Worm (Caenorhabditis elegans) whole organism, L4 larva: ENCODE measurements around the gene F25G6.9.

Experiments
- D1046.2 ChIP-seq: fragments of 200-800 bp; sonication (Bioruptor generic); IDR thresholded peaks from 2 replicates; pipeline ENCODE4 v1.3.6; 2022; ENCODE audit warnings: missing genetic modification characterization, missing compliant biosample characterization
- Y105C5A.15 ChIP-seq: fragments of 200-800 bp; sonication (Bioruptor generic); IDR thresholded peaks from 2 replicates; pipeline ENCODE4 v1.3.6; 2022; ENCODE audit warnings: missing genetic modification characterization, missing compliant biosample characterization
- Y48G9A.11 ChIP-seq: fragments of 200-800 bp; sonication (Bioruptor generic); IDR thresholded peaks from 2 replicates; pipeline ENCODE4 v1.3.6; 2022; ENCODE audit warnings: missing genetic modification reagents, missing genetic modification characterization, missing compliant biosample characterization
- Y5F2A.4 ChIP-seq: fragments of 200-800 bp; sonication (Bioruptor generic); optimal IDR thresholded peaks from 2 replicates; lab custom pipeline; 2018; ENCODE audit warnings: mild to moderate bottlenecking, missing genetic modification characterization, missing compliant biosample characterization
- ZK337.2 ChIP-seq: fragments of 200-800 bp; sonication (Bioruptor generic); IDR thresholded peaks from 2 replicates; pipeline ENCODE4 v1.3.6; 2022; ENCODE audit warnings: missing genetic modification reagents, missing genetic modification characterization, missing compliant biosample characterization
- aha-1 ChIP-seq: fragments of 150-350 bp; peaks from one replicate; lab custom pipeline; 2014; ENCODE audit warnings: missing biosample characterization, missing genetic modification characterization
- ama-1 ChIP-seq: fragments of 150-350 bp; optimal IDR thresholded peaks from 2 replicates; lab custom pipeline; 2014; ENCODE audit warnings: inconsistent platforms, mixed read lengths
- ceh-62 ChIP-seq: sonication (generic microtip); optimal IDR thresholded peaks from 2 replicates; lab custom pipeline; 2017; ENCODE audit warnings: missing biosample characterization, missing genetic modification characterization
- ctbp-1 ChIP-seq: fragments of 200-800 bp; sonication (Bioruptor generic); IDR thresholded peaks from 2 replicates; pipeline ENCODE4 v1.3.6; 2022; ENCODE audit warnings: missing genetic modification reagents, missing genetic modification characterization, missing compliant biosample characterization
- daf-12 ChIP-seq: fragments of 150-350 bp; optimal IDR thresholded peaks from 2 replicates; lab custom pipeline; 2014; ENCODE audit warnings: missing biosample characterization, missing genetic modification reagents, missing genetic modification characterization
- daf-16 ChIP-seq, 3 experiments: sonication (generic microtip); optimal IDR thresholded peaks; 2 replicates each; lab custom pipeline; 2016 to 2017; ENCODE audit warnings: missing genetic modification characterization in 3 of 3, missing genetic modification reagents in 3 of 3, mild to moderate bottlenecking in 2 of 3, missing compliant biosample characterization in 2 of 3, missing biosample characterization in 1 of 3, moderate library complexity in 1 of 3
- daf-19 ChIP-seq: fragments of 200-800 bp; sonication (Bioruptor generic); conservative IDR thresholded peaks from 2 replicates; pipeline ENCODE4 v1.3.6; 2022; ENCODE audit warnings: missing genetic modification characterization, missing compliant biosample characterization
- daf-8 ChIP-seq: fragments of 200-800 bp; sonication (Bioruptor generic); IDR thresholded peaks from 2 replicates; pipeline ENCODE4 v1.3.6; 2022; ENCODE audit warnings: missing genetic modification characterization, missing compliant biosample characterization
- dmd-9 ChIP-seq: fragments of 200-800 bp; sonication (Bioruptor generic); IDR thresholded peaks from 2 replicates; pipeline ENCODE4 v1.3.6; 2022; ENCODE audit warnings: missing genetic modification reagents, missing genetic modification characterization, missing compliant biosample characterization
- dve-1 ChIP-seq: sonication (generic microtip); optimal IDR thresholded peaks from 2 replicates; lab custom pipeline; 2017; ENCODE audit warnings: antibody characterized with exemption, mild to moderate bottlenecking, missing genetic modification characterization, missing compliant biosample characterization; ENCODE audit not compliant: insufficient read depth
- egl-27 ChIP-seq: sonication (generic microtip); optimal IDR thresholded peaks from 3 replicates; lab custom pipeline; 2017; ENCODE audit warnings: missing biosample characterization, missing genetic modification reagents, missing genetic modification characterization
- egl-43 ChIP-seq: fragments of 200-800 bp; sonication (Bioruptor generic); IDR thresholded peaks from 2 replicates; pipeline ENCODE4 v1.3.6; 2022; ENCODE audit warnings: missing genetic modification reagents, missing genetic modification characterization, missing compliant biosample characterization
- gei-8 ChIP-seq: fragments of 200-800 bp; sonication (Bioruptor generic); optimal IDR thresholded peaks from 2 replicates; lab custom pipeline; 2018; ENCODE audit warnings: mild to moderate bottlenecking, missing genetic modification characterization, missing compliant biosample characterization
- hif-1 ChIP-seq, 2 experiments: sonication (generic microtip); optimal IDR thresholded peaks; 2 replicates each; lab custom pipeline; 2016 to 2017; ENCODE audit warnings: missing compliant biosample characterization in 2 of 2, missing genetic modification characterization in 2 of 2, missing genetic modification reagents in 2 of 2, missing genotype in 2 of 2, mild to moderate bottlenecking in 1 of 2
- hlh-11 ChIP-seq: fragments of 200-800 bp; sonication (Bioruptor generic); optimal IDR thresholded peaks from 2 replicates; lab custom pipeline; 2018; ENCODE audit warnings: mild to moderate bottlenecking, missing genetic modification characterization, missing compliant biosample characterization
- hlh-30 ChIP-seq: sonication (generic microtip); optimal IDR thresholded peaks from 2 replicates; lab custom pipeline; 2017; ENCODE audit warnings: antibody characterized with exemption, mild to moderate bottlenecking, missing genetic modification characterization, missing compliant biosample characterization; ENCODE audit not compliant: insufficient read depth
- lin-13 ChIP-seq: fragments of 150-350 bp; optimal IDR thresholded peaks from 2 replicates; lab custom pipeline; 2014; ENCODE audit warnings: missing biosample characterization, missing genetic modification reagents, missing genetic modification characterization
- lin-15B ChIP-seq: fragments of 150-350 bp; sonication (generic microtip); optimal IDR thresholded peaks from 3 replicates; lab custom pipeline; 2014; ENCODE audit warnings: missing biosample characterization, missing genetic modification characterization
- madf-5 ChIP-seq, 2 experiments: fragments of 200-800 bp; sonication (Bioruptor generic); IDR thresholded peaks; 2 replicates each; pipeline ENCODE4 v1.3.6; 2022; ENCODE audit warnings: missing compliant biosample characterization in 2 of 2, missing genetic modification characterization in 2 of 2
- mdl-1 ChIP-seq, 2 experiments: fragments of 150-350 bp in 1 of 2; sonication (generic microtip) in 1 of 2; optimal IDR thresholded peaks; 2 replicates each; lab custom pipeline; 2014 to 2017; ENCODE audit warnings: missing biosample characterization in 2 of 2, missing genetic modification characterization in 2 of 2
- mxl-2 ChIP-seq: fragments of 200-800 bp; sonication (Bioruptor generic); conservative IDR thresholded peaks from 2 replicates; pipeline ENCODE4 v1.3.6; 2022; ENCODE audit warnings: missing genetic modification reagents, missing genetic modification characterization, missing compliant biosample characterization
- mxl-3 ChIP-seq: fragments of 200-800 bp; sonication (Bioruptor generic); optimal IDR thresholded peaks from 2 replicates; lab custom pipeline; 2018; ENCODE audit warnings: mild to moderate bottlenecking, missing genetic modification characterization, missing compliant biosample characterization
- nhr-10 ChIP-seq: fragments of 150-350 bp; optimal IDR thresholded peaks from 2 replicates; lab custom pipeline; 2014; ENCODE audit warnings: missing biosample characterization, missing genetic modification characterization
- nhr-102 ChIP-seq: sonication (generic microtip); optimal IDR thresholded peaks from 2 replicates; lab custom pipeline; 2016; ENCODE audit warnings: mild to moderate bottlenecking, missing genetic modification characterization, moderate library complexity, missing compliant biosample characterization
- nhr-11 ChIP-seq: fragments of 150-350 bp; optimal IDR thresholded peaks from 2 replicates; lab custom pipeline; 2014; ENCODE audit warnings: missing biosample characterization, missing genetic modification characterization
- nhr-111 ChIP-seq: fragments of 200-800 bp; sonication (Bioruptor generic); optimal IDR thresholded peaks from 2 replicates; lab custom pipeline; 2018; ENCODE audit warnings: mild to moderate bottlenecking, missing genetic modification characterization, missing compliant biosample characterization
- nhr-25 ChIP-seq: sonication (generic microtip); optimal IDR thresholded peaks from 2 replicates; lab custom pipeline; 2017; ENCODE audit warnings: missing genetic modification characterization, mild to moderate bottlenecking, missing compliant biosample characterization, antibody characterized with exemption, moderate library complexity, borderline replicate concordance; ENCODE audit not compliant: insufficient read depth
- nhr-77 ChIP-seq: fragments of 150-350 bp; optimal IDR thresholded peaks from 2 replicates; lab custom pipeline; 2014; ENCODE audit warnings: missing biosample characterization, missing genetic modification characterization
- pha-4 ChIP-seq, 2 experiments: fragments of 150-350 bp in 1 of 2; fragments of 200-800 bp in 1 of 2; sonication (Bioruptor generic) in 1 of 2; IDR thresholded peaks in 1 of 2; optimal IDR thresholded peaks in 1 of 2; 2 replicates each; pipeline versions ENCODE4 v1.3.6 to Lab custom; 2014 to 2022; ENCODE audit warnings: missing genetic modification characterization in 2 of 2, missing genetic modification reagents in 2 of 2, missing biosample characterization in 1 of 2, missing compliant biosample characterization in 1 of 2
- pqm-1 ChIP-seq: sonication (generic microtip); optimal IDR thresholded peaks from 2 replicates; lab custom pipeline; 2017; ENCODE audit warnings: missing biosample characterization, missing genetic modification characterization
- saeg-2 ChIP-seq: fragments of 200-800 bp; sonication (Bioruptor generic); IDR thresholded peaks from 2 replicates; pipeline ENCODE4 v1.3.6; 2022; ENCODE audit warnings: missing genetic modification reagents, missing genetic modification characterization, missing compliant biosample characterization
- sdz-12 ChIP-seq: fragments of 200-800 bp; sonication (Bioruptor generic); optimal IDR thresholded peaks from 2 replicates; lab custom pipeline; 2018; ENCODE audit warnings: mild to moderate bottlenecking, missing genetic modification characterization, missing compliant biosample characterization
- skn-1 ChIP-seq: fragments of 150-350 bp; optimal IDR thresholded peaks from 2 replicates; lab custom pipeline; 2014; ENCODE audit warnings: missing biosample characterization, missing genetic modification characterization
- spr-1 ChIP-seq: sonication (generic microtip); optimal IDR thresholded peaks from 2 replicates; lab custom pipeline; 2016; ENCODE audit warnings: mild to moderate bottlenecking, missing genetic modification characterization, missing compliant biosample characterization
- spr-3 ChIP-seq: fragments of 200-800 bp; sonication (Bioruptor generic); optimal IDR thresholded peaks from 2 replicates; lab custom pipeline; 2018; ENCODE audit warnings: mild to moderate bottlenecking, missing genetic modification characterization, missing compliant biosample characterization
- tag-97 ChIP-seq: fragments of 200-800 bp; sonication (Bioruptor generic); IDR thresholded peaks from 2 replicates; pipeline ENCODE4 v1.3.6; 2022; ENCODE audit warnings: missing genetic modification characterization, missing compliant biosample characterization
- tra-1 ChIP-seq: fragments of 200-800 bp; sonication (Bioruptor generic); IDR thresholded peaks from 2 replicates; pipeline ENCODE4 v1.3.6; 2022; ENCODE audit warnings: missing genetic modification reagents, missing genetic modification characterization, missing compliant biosample characterization
- unc-130 ChIP-seq: sonication (generic microtip); optimal IDR thresholded peaks from 2 replicates; lab custom pipeline; 2016; ENCODE audit warnings: missing genetic modification reagents, missing genetic modification characterization, missing compliant biosample characterization
- unc-39 ChIP-seq: sonication (generic microtip); optimal IDR thresholded peaks from 2 replicates; lab custom pipeline; 2017; ENCODE audit warnings: missing biosample characterization, missing genetic modification characterization
- vab-7 ChIP-seq: fragments of 200-800 bp; sonication (Bioruptor generic); IDR thresholded peaks from 2 replicates; pipeline ENCODE4 v1.3.6; 2022; ENCODE audit warnings: missing genetic modification reagents, missing genetic modification characterization, missing compliant biosample characterization
- zfp-2 ChIP-seq: sonication (generic microtip); optimal IDR thresholded peaks from 2 replicates; lab custom pipeline; 2016; ENCODE audit warnings: mild to moderate bottlenecking, missing genetic modification characterization, missing compliant biosample characterization
- zfp-3 ChIP-seq: fragments of 200-800 bp; sonication (Bioruptor generic); conservative IDR thresholded peaks from 2 replicates; pipeline ENCODE4 v1.3.6; 2022; ENCODE audit warnings: missing genetic modification reagents, missing genetic modification characterization, missing compliant biosample characterization

Gene F25G6.9

DNA sequence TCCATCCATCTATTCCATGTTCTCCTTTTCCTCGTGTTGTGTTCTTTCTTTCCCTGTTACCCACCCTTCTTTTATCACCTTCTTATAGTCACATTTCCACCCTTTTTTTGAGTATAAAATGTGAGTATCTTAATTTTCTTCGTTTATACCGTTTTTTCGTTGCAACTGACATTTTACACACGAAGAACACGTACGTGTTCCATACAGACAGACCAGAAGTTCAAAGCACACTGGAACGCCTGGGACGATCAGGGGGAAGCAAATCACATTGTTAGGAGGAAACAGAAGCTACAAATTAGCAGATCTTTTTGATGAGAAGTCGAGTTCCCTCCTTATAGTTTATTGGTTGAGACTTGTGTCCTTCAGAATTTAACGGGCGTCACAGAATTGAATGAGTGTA lies 45.9 kb upstream of the F25G6.9 start (continued):
- TF ChIP-seq egl-27 (tag; lab: Kevin White, UChicago), result no peak
- no peak for TF ChIP-seq tag-97 (GFP tag; lab: Robert Waterston, UW)
- no peak for TF ChIP-seq gei-8 (GFP tag; lab: Kevin White, UChicago)
- no peak for TF ChIP-seq dmd-9
- TF ChIP-seq ZK337.2, result no peak
- TF ChIP-seq unc-39 (tag; lab: Kevin White, UChicago), result no peak
- no peak for TF ChIP-seq egl-43 (GFP tag; lab: Robert Waterston, UW)
- no peak for TF ChIP-seq daf-16 (GFP tag; optimal IDR thresholded peaks at IDR 0.05; lab: Kevin White, UChicago)
- peak; percentile 9 for TF ChIP-seq daf-16 (tag; optimal IDR thresholded peaks at IDR 0.05; lab: Kevin White, UChicago)
- no peak for TF ChIP-seq skn-1 (tag; lab: Kevin White, UChicago)
- TF ChIP-seq pha-4 (GFP tag; IDR thresholded peaks at IDR 0.05; lab: Robert Waterston, UW), result no peak
- no peak for TF ChIP-seq pha-4 (tag; optimal IDR thresholded peaks at IDR 0.05; lab: Kevin White, UChicago)
- TF ChIP-seq mxl-2, result no peak
- TF ChIP-seq hlh-11, result no peak
- TF ChIP-seq nhr-11 (tag; lab: Kevin White, UChicago), result no peak
- no peak for TF ChIP-seq unc-130 (GFP tag; lab: Kevin White, UChicago)
- no peak for TF ChIP-seq ceh-62 (tag; lab: Kevin White, UChicago)
- no peak for TF ChIP-seq spr-1 (tag; lab: Kevin White, UChicago)
- TF ChIP-seq ama-1, result peak; percentile 68
- no peak for TF ChIP-seq zfp-3
- no peak for TF ChIP-seq daf-12
- TF ChIP-seq Y105C5A.15 (GFP tag; lab: Robert Waterston, UW), result no peak
- no peak for TF ChIP-seq nhr-25
- TF ChIP-seq daf-19 (GFP tag; lab: Robert Waterston, UW), result no peak
- no peak for TF ChIP-seq lin-15B (tag; lab: Kevin White, UChicago)

DNA sequence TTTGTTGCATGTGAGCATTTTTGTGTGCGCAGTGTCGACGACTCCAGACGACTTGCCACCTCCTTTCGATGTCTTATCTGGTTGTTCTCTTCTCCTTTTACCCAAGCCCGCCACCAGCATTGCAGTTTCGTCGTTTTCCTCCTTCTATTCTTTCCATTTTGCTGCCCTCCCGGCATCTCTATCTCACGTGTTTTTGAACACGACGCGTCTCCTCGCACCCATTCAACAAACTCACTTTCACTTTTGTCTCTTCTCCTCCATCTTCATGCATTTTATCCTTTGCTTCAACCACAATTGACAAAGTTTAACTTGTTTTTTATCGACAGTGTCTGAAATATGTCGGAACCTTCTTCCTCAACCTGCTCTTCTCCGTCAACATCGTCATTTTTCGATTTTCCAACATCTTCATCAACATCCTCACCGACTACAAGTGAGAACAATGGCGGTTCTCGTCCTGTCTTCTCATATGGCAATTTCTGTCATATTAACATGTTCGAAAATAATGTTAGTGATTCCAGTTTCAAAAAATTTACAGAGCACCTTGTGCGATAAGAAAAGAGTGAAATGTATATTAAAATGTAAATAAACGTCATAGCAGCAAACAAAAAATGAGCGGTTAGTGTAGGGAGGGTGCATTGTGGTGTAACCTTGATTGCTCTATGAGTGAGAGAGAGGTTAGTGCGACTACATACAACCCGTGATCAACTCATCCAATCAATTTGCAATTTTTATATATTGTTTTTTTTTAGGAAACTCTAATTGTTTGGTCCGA lies 41.0 kb upstream of the F25G6.9 start, which contains the start of gene fip-4:
TSS of gene fip-4 (minus strand) at position 636 of the 772 bp plus-strand sequence.
- TF ChIP-seq saeg-2 (GFP tag; lab: Robert Waterston, UW) (no peak), Y48G9A.11 (GFP tag; lab: Robert Waterston, UW) (no peak), nhr-77 (tag; lab: Kevin White, UChicago) (peak; percentile 57), lin-13 (GFP tag; lab: Kevin White, UChicago) (no peak), tra-1 (GFP tag; lab: Robert Waterston, UW) (no peak), mdl-1 (tag; optimal IDR thresholded peaks at IDR 0.05; lab: Kevin White, UChicago) (peak in 1 of 2 experiments; percentile 60), tag-97 (GFP tag; lab: Robert Waterston, UW) (no peak), pqm-1 (tag; lab: Kevin White, UChicago) (peak; percentile 11), nhr-10 (tag; lab: Kevin White, UChicago) (no peak), daf-8 (GFP tag; lab: Robert Waterston, UW) (no peak), vab-7 (GFP tag; lab: Robert Waterston, UW) (no peak), zfp-2 (no peak), ctbp-1 (no peak), nhr-102 (no peak), madf-5 (GFP tag; IDR thresholded peaks at IDR 0.05; lab: Robert Waterston, UW) (no peak), dve-1 (tag; lab: Kevin White, UChicago) (peak; percentile 62), nhr-111 (GFP tag; lab: Kevin White, UChicago) (no peak), D1046.2 (no peak), zfp-3 (no peak), skn-1 (tag; lab: Kevin White, UChicago) (no peak), hlh-30 (peak; percentile 87), mxl-3 (peak; percentile 57), aha-1 (tag; lab: Kevin White, UChicago) (peak; percentile 76), pha-4 (GFP tag; IDR thresholded peaks at IDR 0.05; lab: Robert Waterston, UW) (no peak), pha-4 (tag; optimal IDR thresholded peaks at IDR 0.05; lab: Kevin White, UChicago) (peak; percentile 92), hif-1 (tag; optimal IDR thresholded peaks at IDR 0.05; lab: Kevin White, UChicago) (no peak), nhr-25 (peak; percentile 69), mxl-2 (peak; percentile 67; the same call in 1 of the 2 replicates), sdz-12 (no peak), daf-16 (GFP tag; optimal IDR thresholded peaks at IDR 0.05; lab: Kevin White, UChicago) (no peak), daf-16 (tag; optimal IDR thresholded peaks at IDR 0.05; lab: Kevin White, UChicago) (peak; percentile 78), spr-3 (GFP tag; lab: Kevin White, UChicago) (no peak), Y5F2A.4 (GFP tag; lab: Kevin White, UChicago) (no peak)
